Worm (Caenorhabditis elegans) whole organism, late embryonic: ENCODE results near the gene F18E9.3.

ENCODE experiments used
- C08G9.2 ChIP-seq: sonication (generic microtip); optimal IDR thresholded peaks from 2 replicates; lab custom pipeline; 2016; ENCODE audit warnings: mild to moderate bottlenecking, missing genetic modification characterization, moderate library complexity, missing compliant biosample characterization
- F13H6.1 ChIP-seq: sonication (generic microtip); optimal IDR thresholded peaks from 2 replicates; lab custom pipeline; 2016; ENCODE audit warnings: missing genetic modification characterization, missing compliant biosample characterization
- K02D7.2 ChIP-seq: sonication (generic microtip); optimal IDR thresholded peaks from 2 replicates; lab custom pipeline; 2017; ENCODE audit warnings: mild to moderate bottlenecking, missing genetic modification characterization, missing compliant biosample characterization
- K09A11.1 ChIP-seq: sonication (generic microtip); optimal IDR thresholded peaks from 2 replicates; lab custom pipeline; 2017; ENCODE audit warnings: antibody characterized with exemption, mild to moderate bottlenecking, missing genetic modification characterization, missing compliant biosample characterization; ENCODE audit not compliant: insufficient read depth
- T23F11.4 ChIP-seq: fragments of 200-800 bp; sonication (Bioruptor generic); optimal IDR thresholded peaks from 2 replicates; lab custom pipeline; 2018; ENCODE audit warnings: mild to moderate bottlenecking, missing genetic modification characterization, missing compliant biosample characterization
- ceh-14 ChIP-seq: sonication (generic microtip); optimal IDR thresholded peaks from 2 replicates; lab custom pipeline; 2016; ENCODE audit warnings: missing genotype, missing genetic modification characterization, missing compliant biosample characterization
- ceh-18 ChIP-seq: sonication (generic microtip); optimal IDR thresholded peaks from 2 replicates; lab custom pipeline; 2016; ENCODE audit warnings: missing genetic modification characterization, missing compliant biosample characterization
- ceh-22 ChIP-seq: sonication (generic microtip); optimal IDR thresholded peaks from 2 replicates; lab custom pipeline; 2017; ENCODE audit warnings: missing biosample characterization, missing genetic modification characterization
- ceh-30 ChIP-seq: fragments of 150-350 bp; optimal IDR thresholded peaks from 2 replicates; lab custom pipeline; 2014; ENCODE audit warnings: missing biosample characterization, missing genetic modification characterization
- ceh-45 ChIP-seq: fragments of 200-800 bp; sonication (Bioruptor generic); IDR thresholded peaks from 2 replicates; pipeline ENCODE4 v1.3.6; 2022; ENCODE audit warnings: missing genetic modification reagents, missing genetic modification characterization, missing compliant biosample characterization
- ceh-9 ChIP-seq: sonication (generic microtip); optimal IDR thresholded peaks from 2 replicates; lab custom pipeline; 2016; ENCODE audit warnings: mild to moderate bottlenecking, missing genetic modification characterization, inconsistent platforms, missing compliant biosample characterization
- dmd-4 ChIP-seq: sonication (generic microtip); optimal IDR thresholded peaks from 2 replicates; lab custom pipeline; 2016; ENCODE audit warnings: borderline replicate concordance, missing genetic modification characterization, missing compliant biosample characterization
- elt-2 ChIP-seq: sonication (generic microtip); optimal IDR thresholded peaks from 2 replicates; lab custom pipeline; 2016; ENCODE audit warnings: missing genetic modification reagents, missing genetic modification characterization, missing compliant biosample characterization
- eyg-1 ChIP-seq: sonication (generic microtip); optimal IDR thresholded peaks from 2 replicates; lab custom pipeline; 2016; ENCODE audit warnings: missing genotype, missing genetic modification characterization, missing compliant biosample characterization
- fax-1 ChIP-seq: sonication (generic microtip); optimal IDR thresholded peaks from 2 replicates; lab custom pipeline; 2016; ENCODE audit warnings: missing genotype, missing genetic modification characterization, missing compliant biosample characterization
- fkh-10 ChIP-seq: fragments of 150-350 bp; optimal IDR thresholded peaks from 2 replicates; lab custom pipeline; 2014; ENCODE audit warnings: missing biosample characterization, missing genetic modification reagents, missing genetic modification characterization
- fkh-6 ChIP-seq: sonication (generic microtip); optimal IDR thresholded peaks from 2 replicates; lab custom pipeline; 2016; ENCODE audit warnings: missing genetic modification characterization, missing compliant biosample characterization
- hlh-15 ChIP-seq: sonication (generic microtip); optimal IDR thresholded peaks from 2 replicates; lab custom pipeline; 2016; ENCODE audit warnings: missing genetic modification characterization, missing compliant biosample characterization
- hlh-30 ChIP-seq: sonication (generic microtip); optimal IDR thresholded peaks from 2 replicates; lab custom pipeline; 2017; ENCODE audit warnings: antibody characterized with exemption, missing genetic modification characterization, missing compliant biosample characterization; ENCODE audit not compliant: insufficient read depth
- hlh-8 ChIP-seq: sonication (generic microtip); optimal IDR thresholded peaks from 2 replicates; lab custom pipeline; 2016; ENCODE audit warnings: missing genotype, missing genetic modification characterization, missing compliant biosample characterization
- lim-6 ChIP-seq: sonication (generic microtip); optimal IDR thresholded peaks from 2 replicates; lab custom pipeline; 2016; ENCODE audit warnings: missing genetic modification characterization, missing compliant biosample characterization
- madf-2 ChIP-seq: sonication (generic microtip); optimal IDR thresholded peaks from 2 replicates; lab custom pipeline; 2017; ENCODE audit warnings: missing genetic modification characterization, missing compliant biosample characterization
- mec-3 ChIP-seq: sonication (generic microtip); optimal IDR thresholded peaks from 2 replicates; lab custom pipeline; 2016; ENCODE audit warnings: borderline replicate concordance, missing genetic modification characterization, missing compliant biosample characterization
- nfya-1 ChIP-seq: sonication (generic microtip); optimal IDR thresholded peaks from 2 replicates; lab custom pipeline; 2017; ENCODE audit warnings: missing genetic modification characterization, mild to moderate bottlenecking, missing compliant biosample characterization, antibody characterized with exemption, moderate library complexity
- nhr-11 ChIP-seq: fragments of 150-350 bp; optimal IDR thresholded peaks from 2 replicates; lab custom pipeline; 2014; ENCODE audit warnings: missing biosample characterization, missing genetic modification characterization
- npax-4 ChIP-seq: sonication (generic microtip); optimal IDR thresholded peaks from 2 replicates; lab custom pipeline; 2016; ENCODE audit warnings: missing genetic modification characterization, missing compliant biosample characterization
- odd-2 ChIP-seq: sonication (generic microtip); optimal IDR thresholded peaks from 2 replicates; lab custom pipeline; 2017; ENCODE audit warnings: antibody characterized with exemption, mild to moderate bottlenecking, missing genetic modification characterization, missing compliant biosample characterization
- pag-3 ChIP-seq: sonication (generic microtip); optimal IDR thresholded peaks from 2 replicates; lab custom pipeline; 2016; ENCODE audit warnings: missing compliant biosample characterization, missing genetic modification characterization, borderline replicate concordance
- pat-9 ChIP-seq: fragments of 200-800 bp; sonication (Bioruptor generic); optimal IDR thresholded peaks from 2 replicates; lab custom pipeline; 2018; ENCODE audit warnings: mild to moderate bottlenecking, missing genetic modification characterization, moderate library complexity, missing compliant biosample characterization
- pqm-1 ChIP-seq: sonication (generic microtip); optimal IDR thresholded peaks from 2 replicates; lab custom pipeline; 2016; ENCODE audit warnings: missing genetic modification characterization, missing compliant biosample characterization
- pros-1 ChIP-seq: fragments of 150-350 bp; optimal IDR thresholded peaks from 2 replicates; lab custom pipeline; 2014; ENCODE audit warnings: missing biosample characterization, missing genetic modification reagents, missing genetic modification characterization
- ref-2 ChIP-seq: sonication (generic microtip); optimal IDR thresholded peaks from 2 replicates; lab custom pipeline; 2016; ENCODE audit warnings: missing genetic modification characterization, missing compliant biosample characterization
- sox-2 ChIP-seq: fragments of 200-800 bp; sonication (Bioruptor generic); IDR thresholded peaks from 2 replicates; pipeline ENCODE4 v1.3.6; 2022; ENCODE audit warnings: missing genetic modification reagents, missing genetic modification characterization, missing compliant biosample characterization
- sox-4 ChIP-seq: sonication (generic microtip); optimal IDR thresholded peaks from 2 replicates; lab custom pipeline; 2017; ENCODE audit warnings: mild to moderate bottlenecking, missing genetic modification characterization, inconsistent platforms, missing compliant biosample characterization
- tbx-2 ChIP-seq: sonication (generic microtip); optimal IDR thresholded peaks from 2 replicates; lab custom pipeline; 2016; ENCODE audit warnings: missing genetic modification characterization, missing compliant biosample characterization
- tbx-7 ChIP-seq: sonication (generic microtip); optimal IDR thresholded peaks from 2 replicates; lab custom pipeline; 2016; ENCODE audit warnings: missing genotype, missing genetic modification characterization, missing compliant biosample characterization
- ttx-3 ChIP-seq: sonication (generic microtip); optimal IDR thresholded peaks from 2 replicates; lab custom pipeline; 2016; ENCODE audit warnings: missing genetic modification reagents, missing genetic modification characterization, missing compliant biosample characterization
- unc-55 ChIP-seq: sonication (generic microtip); optimal IDR thresholded peaks from 2 replicates; lab custom pipeline; 2017; ENCODE audit warnings: missing biosample characterization, missing genetic modification reagents, missing genetic modification characterization
- unc-86 ChIP-seq: sonication (generic microtip); optimal IDR thresholded peaks from 2 replicates; lab custom pipeline; 2016; ENCODE audit warnings: missing genetic modification characterization, missing compliant biosample characterization
- zip-5 ChIP-seq: sonication (generic microtip); optimal IDR thresholded peaks from 2 replicates; lab custom pipeline; 2016; ENCODE audit warnings: missing genetic modification characterization, missing compliant biosample characterization
- ztf-16 ChIP-seq: sonication (generic microtip); optimal IDR thresholded peaks from 2 replicates; lab custom pipeline; 2017; ENCODE audit warnings: missing genetic modification characterization, missing compliant biosample characterization

Gene F18E9.3

ce11 chrX:8565810-8566416 is 20.0 kb upstream of the F18E9.3 start (continued):
- TF ChIP-seq unc-55 (GFP tag; lab: Kevin White, UChicago) (no peak), nfya-1 (tag; lab: Kevin White, UChicago) (peak; percentile 86), ref-2 (no peak), T23F11.4 (no peak), F13H6.1 (peak; percentile 86), eyg-1 (tag; lab: Kevin White, UChicago) (no peak), sox-2 (no peak), hlh-30 (tag; lab: Kevin White, UChicago) (peak; percentile 12), pros-1 (tag; lab: Kevin White, UChicago) (no peak), dmd-4 (no peak), tbx-7 (no peak), nhr-11 (tag; lab: Kevin White, UChicago) (no peak), ceh-30 (tag; lab: Kevin White, UChicago) (no peak), K02D7.2 (tag; lab: Kevin White, UChicago) (no peak), tbx-2 (tag; lab: Kevin White, UChicago) (peak; percentile 32), ztf-16 (tag; lab: Kevin White, UChicago) (no peak), madf-2 (tag; lab: Kevin White, UChicago) (no peak), lim-6 (tag; lab: Kevin White, UChicago) (no peak), ceh-9 (tag; lab: Kevin White, UChicago) (no peak), ceh-18 (peak; percentile 2), ceh-14 (tag; lab: Kevin White, UChicago) (no peak), K09A11.1 (no peak), hlh-8 (no peak), pag-3 (tag; lab: Kevin White, UChicago) (no peak), pat-9 (no peak), ttx-3 (tag; lab: Kevin White, UChicago) (no peak), fkh-10 (GFP tag; lab: Kevin White, UChicago) (no peak)

DNA sequence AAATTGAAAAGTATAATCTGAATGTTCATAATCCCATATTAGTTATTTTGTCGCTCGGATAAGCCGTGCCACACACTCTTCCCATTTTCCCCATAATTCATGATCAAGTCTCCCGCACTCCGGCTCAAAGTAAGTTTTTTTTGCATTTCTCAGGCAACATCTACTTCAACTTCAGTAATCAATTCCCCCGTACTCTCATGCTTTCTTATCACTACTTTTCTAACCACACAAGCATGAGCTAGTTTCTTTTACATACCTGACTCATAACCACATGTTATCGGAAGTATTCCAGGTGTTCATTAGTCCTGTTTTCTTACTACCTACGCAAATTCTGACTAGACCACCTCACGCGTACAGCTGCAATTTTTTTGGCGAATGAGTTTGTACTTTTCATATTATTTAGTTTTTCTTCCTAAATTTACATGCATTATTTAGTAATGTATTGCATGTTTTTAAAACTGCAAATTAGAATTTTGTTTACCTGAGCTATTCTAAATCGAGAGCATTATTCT is 19.4 kb upstream of the F18E9.3 start:
- TF ChIP-seq ceh-9 (tag; lab: Kevin White, UChicago), result no peak

ce11 chrX:8567166-8567565 is 18.8 kb upstream of the F18E9.3 start:
- TF ChIP-seq pqm-1 (tag; lab: Kevin White, UChicago) (no peak), tbx-7 (no peak), odd-2 (no peak), hlh-15 (tag; lab: Kevin White, UChicago) (no peak), zip-5 (tag; lab: Kevin White, UChicago) (no peak), ttx-3 (tag; lab: Kevin White, UChicago) (no peak), K09A11.1 (no peak), mec-3 (tag; lab: Kevin White, UChicago) (no peak), sox-4 (no peak), unc-55 (GFP tag; lab: Kevin White, UChicago) (no peak), eyg-1 (tag; lab: Kevin White, UChicago) (no peak), C08G9.2 (tag; lab: Kevin White, UChicago) (no peak), fax-1 (tag; lab: Kevin White, UChicago) (no peak), fkh-6 (tag; lab: Kevin White, UChicago) (no peak), npax-4 (tag; lab: Kevin White, UChicago) (no peak), unc-86 (no peak), ceh-45 (GFP tag; lab: Robert Waterston, UW) (no peak), ceh-22 (tag; lab: Kevin White, UChicago) (no peak), elt-2 (tag; lab: Kevin White, UChicago) (no peak), ztf-16 (tag; lab: Kevin White, UChicago) (no peak)
